Worm (Caenorhabditis elegans) whole organism, early embryonic: ENCODE measurements around the gene F25E5.1.

ENCODE experiments used
- F13C5.2 ChIP-seq: sonication (generic microtip); optimal IDR thresholded peaks from 2 replicates; lab custom pipeline; 2017; ENCODE audit warnings: mild to moderate bottlenecking, missing genetic modification characterization, inconsistent platforms, missing compliant biosample characterization
- aly-1 ChIP-seq: sonication (generic microtip); optimal IDR thresholded peaks from 2 replicates; lab custom pipeline; 2016; ENCODE audit warnings: missing genetic modification characterization, missing compliant biosample characterization
- ama-1 ChIP-seq: fragments of 150-350 bp; optimal IDR thresholded peaks from 2 replicates; lab custom pipeline; 2014
- ceh-13 ChIP-seq: fragments of 200-800 bp; sonication (Bioruptor generic); optimal IDR thresholded peaks from 2 replicates; lab custom pipeline; 2018; ENCODE audit warnings: mild to moderate bottlenecking, missing genetic modification characterization, missing compliant biosample characterization
- ets-7 ChIP-seq: sonication (generic microtip); optimal IDR thresholded peaks from 2 replicates; lab custom pipeline; 2016; ENCODE audit warnings: missing genotype, missing genetic modification characterization, missing compliant biosample characterization
- flt-1 ChIP-seq: fragments of 200-800 bp; sonication (Bioruptor generic); IDR thresholded peaks from 2 replicates; pipeline ENCODE4 v1.3.6; 2022; ENCODE audit warnings: missing genetic modification characterization, missing compliant biosample characterization
- hmbx-1 ChIP-seq: sonication (generic microtip); optimal IDR thresholded peaks from 2 replicates; lab custom pipeline; 2016; ENCODE audit warnings: mild to moderate bottlenecking, missing genetic modification characterization, missing compliant biosample characterization
- hmg-4 ChIP-seq: fragments of 200-800 bp; sonication (Bioruptor generic); optimal IDR thresholded peaks from 2 replicates; lab custom pipeline; 2018; ENCODE audit warnings: mild to moderate bottlenecking, missing genetic modification characterization, missing compliant biosample characterization
- pes-1 ChIP-seq: fragments of 200-800 bp; sonication (Bioruptor generic); IDR thresholded peaks from 2 replicates; pipeline ENCODE4 v1.3.6; 2022; ENCODE audit warnings: missing genetic modification reagents, missing genetic modification characterization, missing compliant biosample characterization
- scrt-1 ChIP-seq: fragments of 200-800 bp; sonication (Bioruptor generic); IDR thresholded peaks from 2 replicates; pipeline ENCODE4 v1.3.6; 2022; ENCODE audit warnings: missing genetic modification characterization, missing compliant biosample characterization
- tbx-11 ChIP-seq: fragments of 200-800 bp; sonication (Bioruptor generic); IDR thresholded peaks from 2 replicates; pipeline ENCODE4 v1.3.6; 2022; ENCODE audit warnings: missing genetic modification characterization, missing compliant biosample characterization
- tra-4 ChIP-seq: sonication (generic microtip); optimal IDR thresholded peaks from 2 replicates; lab custom pipeline; 2017; ENCODE audit warnings: missing genetic modification characterization, missing compliant biosample characterization

DNA sequence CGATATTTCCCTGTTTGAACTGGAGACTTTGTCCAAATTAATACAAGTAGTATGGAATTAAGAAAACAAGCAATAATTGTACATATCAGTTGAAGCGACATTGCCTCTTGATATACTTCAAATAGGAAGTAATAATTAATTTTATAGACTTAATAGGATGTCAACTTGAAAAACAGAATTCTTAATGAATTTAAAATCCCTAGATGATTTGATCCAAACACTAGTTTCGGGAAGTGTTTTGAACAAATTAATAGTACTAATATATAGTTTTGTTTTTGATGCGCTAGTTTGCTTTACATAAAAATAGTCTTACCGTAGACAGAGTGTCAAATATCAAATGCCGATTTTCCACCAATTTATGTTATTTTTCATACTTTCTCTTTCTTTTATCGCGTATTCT lies 12.7 kb downstream of the F25E5.1 start, which contains the start of gene str-190:
- no peak for TF ChIP-seq F13C5.2 (tag; lab: Kevin White, UChicago)
- TF ChIP-seq tbx-11 (GFP tag; lab: Robert Waterston, UW): no peak
- no peak for TF ChIP-seq ceh-13
- no peak for TF ChIP-seq ama-1
- TF ChIP-seq ets-7 (tag; lab: Kevin White, UChicago): no peak
- no peak for TF ChIP-seq flt-1 (GFP tag; lab: Robert Waterston, UW)
- no peak for TF ChIP-seq aly-1 (tag; lab: Kevin White, UChicago)
- TF ChIP-seq tra-4: no peak
- TF ChIP-seq scrt-1: no peak
- no peak for TF ChIP-seq hmg-4
- no peak for TF ChIP-seq pes-1
- TF ChIP-seq hmbx-1 (tag; lab: Kevin White, UChicago): no peak
